Worm (Caenorhabditis elegans) whole organism, L1 larva: Measurements from ENCODE around the gene frpr-6.

Experiments
- C04F5.9 ChIP-seq: sonication (generic microtip); optimal IDR thresholded peaks from 2 replicates; lab custom pipeline; 2016; ENCODE audit warnings: missing genetic modification characterization, missing compliant biosample characterization
- C34B4.2 ChIP-seq: sonication (generic microtip); optimal IDR thresholded peaks from 2 replicates; lab custom pipeline; 2017; ENCODE audit warnings: mild to moderate bottlenecking, missing genetic modification characterization, missing compliant biosample characterization
- F16B12.6 ChIP-seq: fragments of 150-350 bp; optimal IDR thresholded peaks from 2 replicates; lab custom pipeline; 2014; ENCODE audit warnings: missing biosample characterization, missing genetic modification characterization
- Y116A8C.19 ChIP-seq: sonication (generic microtip); optimal IDR thresholded peaks from 2 replicates; lab custom pipeline; 2016; ENCODE audit warnings: missing compliant biosample characterization, missing genetic modification characterization, borderline replicate concordance
- aha-1 ChIP-seq: fragments of 150-350 bp; optimal IDR thresholded peaks from 2 replicates; lab custom pipeline; 2014; ENCODE audit warnings: missing biosample characterization, missing genetic modification characterization
- alr-1 ChIP-seq: fragments of 200-800 bp; sonication (Bioruptor generic); optimal IDR thresholded peaks from 2 replicates; lab custom pipeline; 2018; ENCODE audit warnings: borderline replicate concordance, mild to moderate bottlenecking, missing genetic modification characterization, missing compliant biosample characterization
- aly-2 ChIP-seq: fragments of 150-350 bp; optimal IDR thresholded peaks from 2 replicates; lab custom pipeline; 2014; ENCODE audit warnings: missing biosample characterization, missing genetic modification characterization
- blmp-1 ChIP-seq: fragments of 150-350 bp; optimal IDR thresholded peaks from 2 replicates; lab custom pipeline; 2014; ENCODE audit warnings: missing biosample characterization, missing genetic modification characterization
- ceh-63 ChIP-seq: fragments of 200-800 bp; sonication (Bioruptor generic); optimal IDR thresholded peaks from 2 replicates; lab custom pipeline; 2018; ENCODE audit warnings: mild to moderate bottlenecking, missing genetic modification characterization, missing compliant biosample characterization
- ceh-90 ChIP-seq: sonication (generic microtip); optimal IDR thresholded peaks from 2 replicates; lab custom pipeline; 2016; ENCODE audit warnings: missing genetic modification characterization, missing compliant biosample characterization
- ces-1 ChIP-seq: fragments of 150-350 bp; optimal IDR thresholded peaks from 2 replicates; lab custom pipeline; 2014; ENCODE audit warnings: missing biosample characterization, missing genetic modification reagents, missing genetic modification characterization
- dsc-1 ChIP-seq: sonication (generic microtip); optimal IDR thresholded peaks from 2 replicates; lab custom pipeline; 2016; ENCODE audit warnings: mild to moderate bottlenecking, missing genetic modification characterization, missing compliant biosample characterization
- efl-3 ChIP-seq: fragments of 200-800 bp; sonication (Bioruptor generic); optimal IDR thresholded peaks from 2 replicates; lab custom pipeline; 2018; ENCODE audit warnings: mild to moderate bottlenecking, missing genetic modification characterization, missing compliant biosample characterization
- egl-13 ChIP-seq: sonication (generic microtip); optimal IDR thresholded peaks from 2 replicates; lab custom pipeline; 2016; ENCODE audit warnings: missing genotype, missing genetic modification reagents, missing genetic modification characterization, missing compliant biosample characterization
- elt-3 ChIP-seq, 6 experiments: fragments of 150-350 bp in 1 of 6; sonication (generic microtip); optimal IDR thresholded peaks; 2 replicates each; lab custom pipeline; 2017 to 2018; ENCODE audit warnings: missing biosample characterization in 6 of 6, missing genetic modification characterization in 6 of 6, inconsistent platforms in 1 of 6
- ets-5 ChIP-seq: fragments of 200-800 bp; sonication (Bioruptor generic); IDR thresholded peaks from 2 replicates; pipeline ENCODE4 v1.3.6; 2022; ENCODE audit warnings: missing genetic modification characterization, missing compliant biosample characterization
- fkh-10 ChIP-seq: sonication (generic microtip); optimal IDR thresholded peaks from 2 replicates; lab custom pipeline; 2017; ENCODE audit warnings: missing biosample characterization, missing genetic modification reagents, missing genetic modification characterization
- fkh-4 ChIP-seq: sonication (generic microtip); optimal IDR thresholded peaks from 2 replicates; lab custom pipeline; 2016; ENCODE audit warnings: missing compliant biosample characterization, missing genetic modification characterization, borderline replicate concordance
- fkh-8 ChIP-seq: sonication (generic microtip); optimal IDR thresholded peaks from 2 replicates; lab custom pipeline; 2016; ENCODE audit warnings: mild to moderate bottlenecking, missing genetic modification characterization, missing compliant biosample characterization
- fos-1 ChIP-seq: fragments of 150-350 bp; optimal IDR thresholded peaks from 2 replicates; lab custom pipeline; 2014; ENCODE audit warnings: missing biosample characterization, missing genetic modification characterization
- grh-1 ChIP-seq: fragments of 200-800 bp; sonication (Bioruptor generic); IDR thresholded peaks from 2 replicates; pipeline ENCODE4 v1.3.6; 2022; ENCODE audit warnings: missing genetic modification reagents, missing genetic modification characterization, missing compliant biosample characterization
- hpl-2 ChIP-seq: fragments of 150-350 bp; optimal IDR thresholded peaks from 2 replicates; lab custom pipeline; 2014; ENCODE audit warnings: missing biosample characterization, missing genetic modification reagents, missing genetic modification characterization
- irx-1 ChIP-seq: sonication (generic microtip); optimal IDR thresholded peaks from 2 replicates; lab custom pipeline; 2016; ENCODE audit warnings: missing genetic modification characterization, missing compliant biosample characterization
- jun-1 ChIP-seq: fragments of 150-350 bp; optimal IDR thresholded peaks from 2 replicates; lab custom pipeline; 2014; ENCODE audit warnings: missing biosample characterization, missing genetic modification reagents, missing genetic modification characterization
- lin-14 ChIP-seq: fragments of 200-800 bp; sonication (Bioruptor generic); optimal IDR thresholded peaks from 2 replicates; lab custom pipeline; 2018; ENCODE audit warnings: mild to moderate bottlenecking, missing genetic modification characterization, moderate library complexity, missing compliant biosample characterization
- lin-15B ChIP-seq: fragments of 150-350 bp; sonication (generic microtip); optimal IDR thresholded peaks from 3 replicates; lab custom pipeline; 2014; ENCODE audit warnings: missing biosample characterization, missing genetic modification characterization
- lin-35 ChIP-seq, 2 experiments: fragments of 150-350 bp; optimal IDR thresholded peaks; 2 replicates each; lab custom pipeline; 2014; ENCODE audit warnings: missing biosample characterization in 2 of 2, missing genetic modification characterization in 2 of 2, missing genetic modification reagents in 2 of 2
- lin-39 ChIP-seq: fragments of 150-350 bp; optimal IDR thresholded peaks from 2 replicates; lab custom pipeline; 2014; ENCODE audit warnings: missing biosample characterization, missing genetic modification reagents, missing genetic modification characterization
- mab-9 ChIP-seq: fragments of 200-800 bp; sonication (Bioruptor generic); IDR thresholded peaks from 2 replicates; pipeline ENCODE4 v1.3.6; 2022; ENCODE audit warnings: missing genetic modification reagents, missing genetic modification characterization, missing compliant biosample characterization
- mdl-1 ChIP-seq, 2 experiments: fragments of 150-350 bp; optimal IDR thresholded peaks; 2 replicates each; lab custom pipeline; 2014 to 2017; ENCODE audit warnings: missing biosample characterization in 2 of 2, missing genetic modification characterization in 2 of 2, inconsistent platforms in 1 of 2
- mef-2 ChIP-seq: fragments of 150-350 bp; optimal IDR thresholded peaks from 2 replicates; lab custom pipeline; 2014; ENCODE audit warnings: missing biosample characterization, missing genetic modification characterization
- mep-1 ChIP-seq: fragments of 150-350 bp; optimal IDR thresholded peaks from 2 replicates; lab custom pipeline; 2014; ENCODE audit warnings: missing biosample characterization, missing genetic modification characterization
- nhr-12 ChIP-seq: sonication (generic microtip); optimal IDR thresholded peaks from 2 replicates; lab custom pipeline; 2017; ENCODE audit warnings: missing biosample characterization, missing genetic modification characterization
- nhr-19 ChIP-seq: fragments of 200-800 bp; sonication (Bioruptor generic); conservative IDR thresholded peaks from 2 replicates; pipeline ENCODE4 v1.3.6; 2022; ENCODE audit warnings: missing genetic modification characterization, missing compliant biosample characterization
- nhr-20 ChIP-seq: sonication (generic microtip); optimal IDR thresholded peaks from 2 replicates; lab custom pipeline; 2016; ENCODE audit warnings: mild to moderate bottlenecking, missing genetic modification characterization, missing compliant biosample characterization
- nhr-237 ChIP-seq: fragments of 150-350 bp; optimal IDR thresholded peaks from 2 replicates; lab custom pipeline; 2014; ENCODE audit warnings: missing biosample characterization, missing genetic modification characterization
- nhr-28 ChIP-seq: fragments of 150-350 bp; optimal IDR thresholded peaks from 2 replicates; lab custom pipeline; 2014; ENCODE audit warnings: missing biosample characterization, missing genetic modification characterization
- nhr-76 ChIP-seq: sonication (generic microtip); optimal IDR thresholded peaks from 2 replicates; lab custom pipeline; 2017; ENCODE audit warnings: missing biosample characterization, missing genetic modification characterization
- nhr-77 ChIP-seq: fragments of 150-350 bp; optimal IDR thresholded peaks from 2 replicates; lab custom pipeline; 2014; ENCODE audit warnings: missing biosample characterization, missing genetic modification characterization
- nhr-85 ChIP-seq: sonication (generic microtip); peaks from one replicate; lab custom pipeline; 2016; ENCODE audit warnings: missing genetic modification characterization, inconsistent platforms, missing compliant biosample characterization
- nhr-90 ChIP-seq: sonication (generic microtip); optimal IDR thresholded peaks from 2 replicates; lab custom pipeline; 2016; ENCODE audit warnings: mild to moderate bottlenecking, missing genetic modification characterization, missing compliant biosample characterization; ENCODE audit not compliant: poor library complexity
- pqm-1 ChIP-seq: sonication (generic microtip); optimal IDR thresholded peaks from 3 replicates; lab custom pipeline; 2017; ENCODE audit warnings: missing biosample characterization, missing genetic modification characterization
- snu-23 ChIP-seq: sonication (generic microtip); optimal IDR thresholded peaks from 2 replicates; lab custom pipeline; 2016; ENCODE audit warnings: missing genetic modification characterization, missing compliant biosample characterization
- sox-4 ChIP-seq: sonication (generic microtip); optimal IDR thresholded peaks from 2 replicates; lab custom pipeline; 2016; ENCODE audit warnings: missing genetic modification characterization, missing compliant biosample characterization
- sptf-1 ChIP-seq: fragments of 150-350 bp; optimal IDR thresholded peaks from 2 replicates; lab custom pipeline; 2014; ENCODE audit warnings: missing biosample characterization, missing genetic modification characterization
- sup-37 ChIP-seq: fragments of 200-800 bp; sonication (Bioruptor generic); optimal IDR thresholded peaks from 2 replicates; lab custom pipeline; 2018; ENCODE audit warnings: mild to moderate bottlenecking, missing genetic modification characterization, missing compliant biosample characterization
- tlp-1 ChIP-seq: fragments of 150-350 bp; optimal IDR thresholded peaks from 2 replicates; lab custom pipeline; 2014; ENCODE audit warnings: missing biosample characterization, missing genetic modification characterization
- unc-130 ChIP-seq: fragments of 150-350 bp; optimal IDR thresholded peaks from 2 replicates; lab custom pipeline; 2017; ENCODE audit warnings: missing biosample characterization, missing genetic modification characterization, inconsistent platforms
- unc-62 ChIP-seq: fragments of 150-350 bp; optimal IDR thresholded peaks from 2 replicates; lab custom pipeline; 2014; ENCODE audit warnings: missing biosample characterization, missing genetic modification reagents, missing genetic modification characterization
- unc-86 ChIP-seq: sonication (generic microtip); optimal IDR thresholded peaks from 2 replicates; lab custom pipeline; 2016; ENCODE audit warnings: missing genetic modification characterization, missing compliant biosample characterization
- unc-98 ChIP-seq: fragments of 200-800 bp; sonication (Bioruptor generic); IDR thresholded peaks from 2 replicates; pipeline ENCODE4 v1.3.6; 2022; ENCODE audit warnings: missing genetic modification characterization, missing compliant biosample characterization
- xbp-1 ChIP-seq: sonication (generic microtip); optimal IDR thresholded peaks from 2 replicates; lab custom pipeline; 2016; ENCODE audit warnings: missing genetic modification characterization, missing compliant biosample characterization
- ztf-11 ChIP-seq, 2 experiments: sonication (generic microtip); optimal IDR thresholded peaks; 2 replicates each; lab custom pipeline; 2016 to 2017; ENCODE audit warnings: missing genetic modification characterization in 2 of 2, missing biosample characterization in 1 of 2, missing compliant biosample characterization in 1 of 2
- ztf-4 ChIP-seq: fragments of 150-350 bp; optimal IDR thresholded peaks from 2 replicates; lab custom pipeline; 2014; ENCODE audit warnings: missing biosample characterization, missing genetic modification characterization

The frpr-6 gene

DNA sequence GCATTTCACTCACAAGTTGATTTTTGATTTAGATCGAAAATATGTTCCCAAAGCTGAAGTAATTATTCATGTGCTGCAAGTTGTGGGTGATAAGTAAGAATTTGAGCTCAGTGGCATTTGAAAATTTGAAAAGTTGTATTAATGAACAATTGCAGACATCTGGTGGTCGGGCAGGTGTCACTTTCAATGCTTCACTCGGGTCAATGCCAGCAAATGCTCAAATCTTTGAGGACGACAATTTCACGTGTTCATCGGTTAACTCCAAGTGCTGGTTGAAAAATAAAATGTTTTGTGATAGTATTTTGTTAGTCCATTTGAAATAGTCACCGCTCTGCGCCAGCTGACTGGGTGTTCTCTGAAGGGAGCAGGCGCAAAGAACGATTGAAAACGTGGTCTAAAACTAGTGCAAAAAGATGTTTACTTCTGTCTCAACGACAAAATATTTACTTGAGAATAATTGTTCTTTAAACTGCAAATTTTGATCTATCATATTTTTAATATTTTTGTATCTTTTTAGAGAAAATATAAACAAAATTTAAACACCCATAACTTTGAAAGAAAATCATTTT lies 6.8 kb downstream of the frpr-6 start (continued):
- TF ChIP-seq grh-1 (GFP tag; lab: Robert Waterston, UW) = peak; percentile 52
- no peak for TF ChIP-seq ets-5 (GFP tag; lab: Robert Waterston, UW)
- peak; percentile 78 for TF ChIP-seq nhr-90 (tag; lab: Kevin White, UChicago)
- no peak for TF ChIP-seq nhr-77 (tag; lab: Kevin White, UChicago)
- no peak for TF ChIP-seq hpl-2 (GFP tag; lab: Kevin White, UChicago)
- TF ChIP-seq fkh-8 = peak; percentile 56
- peak in 1 of 2 experiments; percentile 10 for TF ChIP-seq ztf-11 (tag; optimal IDR thresholded peaks at IDR 0.05; lab: Kevin White, UChicago)
- peak; percentile 100 for TF ChIP-seq nhr-19 (GFP tag; lab: Robert Waterston, UW)
- no peak for TF ChIP-seq blmp-1
- no peak for TF ChIP-seq unc-86 (tag; lab: Kevin White, UChicago)
- TF ChIP-seq aly-2 (tag; lab: Kevin White, UChicago) = no peak
- TF ChIP-seq pqm-1 (tag; lab: Kevin White, UChicago) = no peak
- TF ChIP-seq unc-98 (GFP tag; lab: Robert Waterston, UW) = no peak
- TF ChIP-seq irx-1 = peak; percentile 75
- TF ChIP-seq lin-35 (GFP tag; optimal IDR thresholded peaks at IDR 0.05; lab: Kevin White, UChicago) = peak; percentile 52 to 83
- TF ChIP-seq aha-1 (tag; lab: Kevin White, UChicago) = no peak
- peak; percentile 89 for TF ChIP-seq snu-23 (GFP tag; lab: Kevin White, UChicago)
- no peak for TF ChIP-seq C04F5.9 (tag; lab: Kevin White, UChicago)
- no peak for TF ChIP-seq efl-3 (GFP tag; lab: Kevin White, UChicago)
- no peak for TF ChIP-seq C34B4.2
- TF ChIP-seq mab-9 (GFP tag; lab: Robert Waterston, UW) = no peak
- no peak for TF ChIP-seq tlp-1 (tag; lab: Kevin White, UChicago)
- peak; percentile 51 for TF ChIP-seq mep-1 (tag; lab: Kevin White, UChicago)
- TF ChIP-seq ceh-63 (GFP tag; lab: Kevin White, UChicago) = no peak
- no peak for TF ChIP-seq fkh-4 (tag; lab: Kevin White, UChicago)
- TF ChIP-seq mdl-1 (tag; optimal IDR thresholded peaks at IDR 0.05; lab: Kevin White, UChicago) = peak in 1 of 2 experiments; percentile 95
- TF ChIP-seq nhr-237 = no peak
- TF ChIP-seq elt-3 (tag; optimal IDR thresholded peaks at IDR 0.05; lab: Kevin White, UChicago) = peak in 2 of 6 experiments; percentile 40 to 44
- TF ChIP-seq unc-62 = no peak
- peak; percentile 11 for TF ChIP-seq mef-2 (tag; lab: Kevin White, UChicago)
- TF ChIP-seq sox-4 (tag; lab: Kevin White, UChicago) = no peak
- no peak for TF ChIP-seq nhr-76 (tag; lab: Kevin White, UChicago)
- no peak for TF ChIP-seq nhr-12 (tag; lab: Kevin White, UChicago)
- no peak for TF ChIP-seq alr-1 (tag; lab: Kevin White, UChicago)
- peak; percentile 96 for TF ChIP-seq nhr-20 (tag; lab: Kevin White, UChicago)
- TF ChIP-seq nhr-28 (tag; lab: Kevin White, UChicago) = no peak
- TF ChIP-seq egl-13 (tag; lab: Kevin White, UChicago) = peak; percentile 29
- peak; percentile 33 for TF ChIP-seq sup-37 (GFP tag; lab: Kevin White, UChicago)
- no peak for TF ChIP-seq ztf-4 (tag; lab: Kevin White, UChicago)
- TF ChIP-seq dsc-1 (tag; lab: Kevin White, UChicago) = no peak
- peak; percentile 35 for TF ChIP-seq lin-39 (tag; lab: Kevin White, UChicago)
- no peak for TF ChIP-seq fkh-10
- peak; percentile 89 for TF ChIP-seq lin-14
- TF ChIP-seq fos-1 (tag; lab: Kevin White, UChicago) = no peak
- TF ChIP-seq nhr-85 (tag; lab: Kevin White, UChicago) = peak; percentile 95
- no peak for TF ChIP-seq lin-15B (tag; lab: Kevin White, UChicago)
- peak; percentile 95 for TF ChIP-seq unc-130 (tag; lab: Kevin White, UChicago)
- no peak for TF ChIP-seq F16B12.6
- TF ChIP-seq sptf-1 (tag; lab: Kevin White, UChicago) = no peak
- TF ChIP-seq xbp-1 (tag; lab: Kevin White, UChicago) = peak; percentile 66
- TF ChIP-seq jun-1 (tag; lab: Kevin White, UChicago) = peak; percentile 18
- no peak for TF ChIP-seq Y116A8C.19
- TF ChIP-seq ceh-90 = no peak
- no peak for TF ChIP-seq ces-1 (GFP tag; lab: Kevin White, UChicago)
